Fruit fly (Drosophila melanogaster) ovary, adult (tissue): ENCODE results near the gene CG46026.

Experiments used
- CG17801 ChIP-seq: fragments of 200-800 bp; optimal IDR thresholded peaks from 2 replicates; lab custom pipeline; 2019; ENCODE audit warnings: missing biosample characterization, mild to moderate bottlenecking, missing genetic modification characterization, moderate library complexity; ENCODE audit not compliant: partially characterized antibody

The CG46026 gene

dm6 chr3R:6351696-6352378 lies 45.2 kb downstream of the CG46026 start:
- no peak for TF ChIP-seq CG17801 (GFP tag; lab: Kevin White, UChicago)

DNA sequence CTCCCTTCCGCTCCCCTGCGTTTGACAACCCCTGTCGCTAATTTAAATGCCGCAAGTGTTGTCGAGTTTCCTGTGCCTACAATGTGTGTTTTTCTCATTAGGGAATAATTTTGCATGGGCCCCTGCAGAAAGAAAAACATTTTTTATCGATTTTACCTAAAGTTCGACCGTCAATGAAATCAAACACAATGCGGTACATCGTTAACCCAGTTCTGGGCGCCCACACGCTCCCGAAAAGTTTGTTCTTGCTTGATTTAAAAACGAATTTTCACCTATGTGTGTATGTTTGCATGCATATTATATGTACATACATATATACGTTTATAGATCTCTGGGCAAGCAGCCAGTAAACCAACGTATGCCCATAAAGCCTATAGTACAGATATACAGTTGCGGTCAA lies 45.8 kb downstream of the CG46026 start:
- TF ChIP-seq CG17801 (GFP tag; lab: Kevin White, UChicago) = no peak

DNA sequence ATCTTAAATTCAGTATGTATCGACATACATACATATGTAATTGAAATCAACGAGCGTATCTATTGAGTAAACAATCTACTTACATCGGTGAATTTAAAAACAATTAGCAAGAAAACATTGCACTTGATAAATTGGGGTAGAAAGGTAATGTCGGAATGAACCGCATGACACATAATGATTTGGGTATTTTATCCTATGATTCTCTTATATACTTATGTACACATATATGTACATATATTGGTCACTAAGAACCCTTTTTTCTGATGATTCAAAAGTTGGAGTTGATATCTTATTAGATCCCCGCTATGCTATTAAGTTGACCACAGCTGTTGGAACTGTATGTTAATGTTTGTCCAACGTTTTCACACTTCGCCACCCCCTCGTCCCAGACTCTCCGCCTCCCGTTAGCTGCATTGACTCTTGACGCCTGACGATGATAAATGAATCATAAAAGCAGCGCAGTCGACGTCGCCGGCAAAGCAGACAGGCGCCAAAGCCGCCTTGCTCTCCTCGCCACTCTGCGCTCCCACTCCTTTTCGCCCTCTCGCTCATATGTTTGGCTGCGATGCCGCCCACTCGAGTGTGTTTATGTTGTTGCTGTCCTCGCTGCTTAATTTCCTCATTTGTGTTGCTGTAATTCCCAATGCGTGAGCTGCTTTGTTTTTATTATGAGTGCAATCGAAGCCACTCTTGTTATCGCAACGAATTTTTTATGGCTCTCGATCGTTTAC lies 46.4 kb downstream of the CG46026 start:
- no peak for TF ChIP-seq CG17801 (GFP tag; lab: Kevin White, UChicago)

DNA sequence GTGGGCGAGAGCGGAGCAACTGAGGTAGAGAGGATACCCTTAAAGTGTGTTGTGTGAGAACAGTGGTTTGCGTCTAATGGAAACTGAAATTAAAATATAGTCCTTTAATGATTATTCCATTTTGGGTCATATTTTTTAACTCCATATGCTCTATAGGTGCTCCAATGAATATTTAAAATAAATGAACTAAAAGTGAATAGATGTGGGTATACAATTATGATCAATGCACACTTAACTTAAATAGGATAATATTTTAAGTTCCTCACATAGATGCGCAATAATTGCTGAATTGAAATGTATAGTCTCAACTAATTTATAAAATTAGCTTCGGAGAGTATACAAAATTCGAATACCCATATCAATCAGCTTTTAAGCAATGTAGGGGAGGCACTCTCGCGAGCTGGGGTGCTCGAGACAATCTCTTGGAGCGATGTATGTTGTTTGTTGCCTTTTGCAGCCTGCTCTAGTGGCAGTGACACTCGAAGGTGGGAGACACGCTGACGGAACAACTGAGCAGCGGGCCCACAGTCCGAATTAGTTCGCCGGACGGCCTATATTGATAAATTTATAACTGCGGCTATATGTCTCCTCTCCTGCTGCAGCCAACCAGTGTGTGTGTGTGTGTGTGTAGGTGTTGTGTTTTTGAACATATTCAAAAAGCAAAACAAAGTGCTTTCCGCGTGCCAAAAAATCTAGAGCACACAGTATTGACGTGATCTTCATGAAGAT lies 47.1 kb downstream of the CG46026 start:
- TF ChIP-seq CG17801 (GFP tag; lab: Kevin White, UChicago) = peak; percentile 58

- no peak for TF ChIP-seq CG17801 (GFP tag; lab: Kevin White, UChicago)
Measured at dm6 chr3R:6354408-6354807, 47.7 kb downstream of the CG46026 start.
